Worm (Caenorhabditis elegans): ENCODE data around the gene pmt-2.
A peak's percentile ranks its signal among the peaks of the same experiment; 100 is the strongest.

Gene pmt-2

DNA sequence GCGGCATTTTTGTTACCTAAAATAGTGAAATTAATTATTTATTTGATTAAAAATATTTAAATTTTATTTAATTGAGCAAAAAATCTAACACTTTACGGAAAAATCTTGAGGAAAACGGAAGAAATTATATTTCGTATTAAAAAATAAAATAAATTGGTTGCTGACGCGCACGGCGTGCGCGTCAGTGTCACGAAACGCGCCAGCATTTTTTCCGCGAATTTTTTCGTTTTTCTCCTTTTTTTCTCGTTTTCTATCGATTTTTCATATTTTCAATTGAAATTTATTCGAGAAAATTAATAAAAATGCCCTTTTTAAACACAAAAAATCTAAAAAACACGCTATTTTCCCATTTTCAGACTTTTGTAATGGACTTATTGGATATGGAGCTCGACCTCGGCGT lies 12.6 kb upstream of the pmt-2 start, which contains the start of the genes Y61A9LA.10 and F54D11.4:
Y61A9LA.10 (minus strand) TSS at position 16 of the 400 bp plus-strand sequence.
F54D11.4 (plus strand) TSS at position 350 of the 400 bp plus-strand sequence.
- TF ChIP-seq sea-1 (GFP tag; conservative IDR thresholded peaks at IDR 0.05) (no peak), ceh-36 (tag; optimal IDR thresholded peaks at IDR 0.05) (no peak), hmg-4 (GFP tag; optimal IDR thresholded peaks at IDR 0.05) (no peak), hnd-1 (tag; optimal IDR thresholded peaks at IDR 0.05) (no peak), F13C5.2 (tag; optimal IDR thresholded peaks at IDR 0.05) (peak; percentile 11), flt-1 (GFP tag; IDR thresholded peaks at IDR 0.05) (no peak), pes-1 (GFP tag; IDR thresholded peaks at IDR 0.05) (no peak), tbx-11 (GFP tag; IDR thresholded peaks at IDR 0.05) (no peak)

DNA sequence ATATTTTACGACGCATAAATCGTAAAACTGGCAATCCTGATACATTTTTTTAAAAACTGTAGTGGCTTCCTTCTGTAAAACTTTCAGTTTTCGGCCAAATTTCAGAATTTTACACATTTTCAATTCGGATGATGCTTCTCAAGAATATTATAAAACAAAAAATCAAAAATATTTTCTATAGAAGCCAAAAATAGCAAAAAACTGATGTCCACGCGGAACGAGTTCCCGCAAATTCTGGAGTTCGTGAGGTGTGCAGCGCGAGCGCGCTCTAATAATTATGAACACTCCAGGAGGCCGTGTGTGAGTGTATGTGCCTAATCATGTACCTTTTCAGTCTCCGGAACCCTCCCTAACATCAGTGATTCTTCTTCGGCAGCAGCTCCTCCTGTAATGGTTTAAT lies 11.1 kb upstream of the pmt-2 start, which contains the start of gene sumv-2:
sumv-2 (plus strand) TSS at position 301 of the 400 bp plus-strand sequence.
- TF ChIP-seq hmbx-1 (tag; optimal IDR thresholded peaks at IDR 0.05): no peak
- no peak for TF ChIP-seq tra-4 (tag; optimal IDR thresholded peaks at IDR 0.05)
- TF ChIP-seq ceh-36 (tag; optimal IDR thresholded peaks at IDR 0.05): no peak
- no peak for TF ChIP-seq sea-1 (GFP tag; conservative IDR thresholded peaks at IDR 0.05)
- no peak for TF ChIP-seq hnd-1 (tag; optimal IDR thresholded peaks at IDR 0.05)
- no peak for TF ChIP-seq ets-7 (tag; optimal IDR thresholded peaks at IDR 0.05)
- no peak for TF ChIP-seq scrt-1 (GFP tag; IDR thresholded peaks at IDR 0.05)
- no peak for TF ChIP-seq flt-1 (GFP tag; IDR thresholded peaks at IDR 0.05)
- TF ChIP-seq F13C5.2 (tag; optimal IDR thresholded peaks at IDR 0.05): no peak
- TF ChIP-seq ama-1 (optimal IDR thresholded peaks at IDR 0.05): no peak
- no peak for TF ChIP-seq pes-1 (GFP tag; IDR thresholded peaks at IDR 0.05)
- TF ChIP-seq hmg-4 (GFP tag; optimal IDR thresholded peaks at IDR 0.05): no peak
- no peak for TF ChIP-seq B0310.2 (tag; optimal IDR thresholded peaks at IDR 0.05)
- TF ChIP-seq aly-1 (tag; optimal IDR thresholded peaks at IDR 0.05): no peak
- TF ChIP-seq tbx-37 (GFP tag; conservative IDR thresholded peaks at IDR 0.05): no peak
- TF ChIP-seq ceh-13 (GFP tag; optimal IDR thresholded peaks at IDR 0.05): no peak
- TF ChIP-seq tbx-11 (GFP tag; IDR thresholded peaks at IDR 0.05): no peak

DNA sequence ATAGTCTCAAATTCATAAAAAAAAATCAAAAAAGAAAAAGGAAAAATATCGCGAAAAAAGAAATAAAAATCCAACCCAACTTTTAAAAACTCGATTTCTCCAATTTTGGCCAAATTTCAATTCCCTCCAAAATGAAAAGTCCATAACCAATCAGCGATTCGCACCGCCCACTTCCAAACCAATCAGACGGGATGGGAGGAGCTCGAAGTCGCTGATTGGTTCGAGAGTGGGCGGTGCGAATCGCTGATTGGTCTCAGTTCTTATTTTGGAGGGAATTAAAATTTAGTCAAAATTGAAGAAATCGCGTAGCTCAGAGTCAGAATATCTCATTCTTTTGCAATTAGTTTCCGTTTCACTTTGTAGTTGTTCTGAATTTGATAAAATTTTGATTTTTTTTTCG lies 4.8 kb upstream of the pmt-2 start:
- TF ChIP-seq flt-1 (GFP tag; IDR thresholded peaks at IDR 0.05): no peak
- TF ChIP-seq ceh-36 (tag; optimal IDR thresholded peaks at IDR 0.05): no peak
- no peak for TF ChIP-seq hmg-4 (GFP tag; optimal IDR thresholded peaks at IDR 0.05)
- TF ChIP-seq scrt-1 (GFP tag; IDR thresholded peaks at IDR 0.05): no peak
- TF ChIP-seq aly-1 (tag; optimal IDR thresholded peaks at IDR 0.05): no peak
- no peak for TF ChIP-seq B0310.2 (tag; optimal IDR thresholded peaks at IDR 0.05)
- TF ChIP-seq sea-1 (GFP tag; conservative IDR thresholded peaks at IDR 0.05): no peak
- TF ChIP-seq ets-7 (tag; optimal IDR thresholded peaks at IDR 0.05): no peak
- no peak for TF ChIP-seq pes-1 (GFP tag; IDR thresholded peaks at IDR 0.05)
- TF ChIP-seq tbx-37 (GFP tag; conservative IDR thresholded peaks at IDR 0.05): no peak
- TF ChIP-seq hmbx-1 (tag; optimal IDR thresholded peaks at IDR 0.05): no peak

DNA sequence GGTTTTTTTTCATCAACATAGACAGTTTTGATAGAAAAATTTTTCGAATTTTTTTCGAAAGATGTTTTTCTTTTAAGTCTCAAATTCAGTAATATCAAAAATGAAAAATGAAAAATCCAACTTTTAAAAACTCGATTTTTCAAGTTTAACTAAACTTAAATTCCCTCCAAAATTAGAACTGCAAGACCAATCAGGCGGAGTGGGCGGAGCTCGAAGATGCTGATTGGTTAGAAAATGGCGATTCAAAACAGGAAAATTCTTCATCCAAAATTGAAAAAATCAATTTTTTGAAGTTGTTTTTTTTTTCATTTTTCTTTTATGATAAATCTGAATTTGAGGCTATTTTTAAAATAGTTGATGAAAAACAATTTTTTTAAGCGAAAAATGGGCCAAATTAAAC lies 3.7 kb upstream of the pmt-2 start:
- TF ChIP-seq tbx-37 (GFP tag; conservative IDR thresholded peaks at IDR 0.05) (no peak), flt-1 (GFP tag; IDR thresholded peaks at IDR 0.05) (no peak), tbx-11 (GFP tag; IDR thresholded peaks at IDR 0.05) (no peak), hmg-4 (GFP tag; optimal IDR thresholded peaks at IDR 0.05) (no peak), scrt-1 (GFP tag; IDR thresholded peaks at IDR 0.05) (no peak), B0310.2 (tag; optimal IDR thresholded peaks at IDR 0.05) (no peak), ama-1 (optimal IDR thresholded peaks at IDR 0.05) (no peak), ceh-36 (tag; optimal IDR thresholded peaks at IDR 0.05) (no peak), sea-1 (GFP tag; conservative IDR thresholded peaks at IDR 0.05) (no peak), aly-1 (tag; optimal IDR thresholded peaks at IDR 0.05) (no peak), hmbx-1 (tag; optimal IDR thresholded peaks at IDR 0.05) (no peak), F13C5.2 (tag; optimal IDR thresholded peaks at IDR 0.05) (no peak), tra-4 (tag; optimal IDR thresholded peaks at IDR 0.05) (no peak), ceh-13 (GFP tag; optimal IDR thresholded peaks at IDR 0.05) (no peak), hnd-1 (tag; optimal IDR thresholded peaks at IDR 0.05) (no peak), pes-1 (GFP tag; IDR thresholded peaks at IDR 0.05) (no peak), ets-7 (tag; optimal IDR thresholded peaks at IDR 0.05) (no peak)

DNA sequence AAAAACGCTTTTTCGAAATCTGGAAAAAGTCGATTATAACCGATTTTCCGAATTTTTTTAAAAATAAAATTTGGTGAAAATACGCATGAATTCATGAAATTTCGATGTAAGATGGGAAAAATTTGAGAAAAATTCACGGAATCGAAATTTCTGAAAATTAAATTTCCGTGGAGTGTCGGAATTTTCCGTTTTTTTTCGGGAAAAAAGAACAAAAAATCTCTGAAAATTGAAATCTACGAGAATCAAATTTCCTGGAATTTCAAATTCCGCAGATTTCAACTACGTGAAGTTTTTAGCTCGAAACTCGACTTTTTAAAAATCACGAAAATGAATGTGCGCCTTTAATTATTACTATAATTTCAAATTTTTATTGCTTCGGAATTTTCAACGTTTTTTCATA lies 2.0 kb upstream of the pmt-2 start:
- no peak for TF ChIP-seq ets-7 (tag; optimal IDR thresholded peaks at IDR 0.05)
- no peak for TF ChIP-seq tbx-37 (GFP tag; conservative IDR thresholded peaks at IDR 0.05)
- no peak for TF ChIP-seq hmg-4 (GFP tag; optimal IDR thresholded peaks at IDR 0.05)
- no peak for TF ChIP-seq F13C5.2 (tag; optimal IDR thresholded peaks at IDR 0.05)

DNA sequence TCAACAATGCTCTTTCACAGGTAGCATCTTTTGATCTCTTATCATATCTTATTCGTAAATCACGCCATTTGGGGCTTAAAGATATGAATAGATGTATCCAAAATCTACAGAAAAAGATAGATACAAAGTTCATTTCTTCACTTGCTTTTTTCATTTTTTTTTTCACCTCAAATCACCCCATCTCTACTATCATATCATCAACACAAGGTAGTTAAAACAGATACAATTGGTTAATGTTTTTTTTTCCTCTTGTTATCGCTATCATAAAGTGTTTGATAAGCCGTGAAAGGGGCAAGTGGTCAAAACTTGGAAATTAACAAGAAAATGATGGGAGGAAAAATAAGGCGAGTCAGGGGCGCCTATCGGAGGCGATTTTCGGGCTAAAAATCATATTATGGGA lies 1.9 kb downstream of the pmt-2 start:
- TF ChIP-seq tra-4 (tag; optimal IDR thresholded peaks at IDR 0.05) (no peak), sea-1 (GFP tag; conservative IDR thresholded peaks at IDR 0.05) (no peak), F13C5.2 (tag; optimal IDR thresholded peaks at IDR 0.05) (no peak), hmbx-1 (tag; optimal IDR thresholded peaks at IDR 0.05) (no peak)

DNA sequence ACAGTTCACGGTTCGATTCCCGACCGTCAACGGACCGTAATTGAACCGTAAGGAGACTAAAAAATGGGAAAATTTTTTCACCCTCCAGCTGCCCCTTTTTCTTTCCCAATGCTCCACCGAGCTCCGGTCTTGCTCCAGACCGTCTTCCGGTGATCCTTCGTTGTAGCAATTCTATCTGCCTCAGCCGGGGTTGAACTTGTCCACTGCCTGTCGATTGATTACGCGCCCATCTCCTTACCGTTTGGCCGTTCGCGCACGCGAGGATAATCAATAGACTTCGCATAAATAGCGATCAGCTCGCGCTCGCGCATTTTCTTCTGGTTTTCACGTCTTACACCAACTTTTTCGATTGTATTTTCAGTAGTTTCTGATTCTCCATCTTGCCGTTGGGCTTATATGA lies 4.4 kb downstream of the pmt-2 start:
- TF ChIP-seq scrt-1 (GFP tag; IDR thresholded peaks at IDR 0.05): 0 out of 2 replicates have a peak, but pooled peaks have one; percentile 49

DNA sequence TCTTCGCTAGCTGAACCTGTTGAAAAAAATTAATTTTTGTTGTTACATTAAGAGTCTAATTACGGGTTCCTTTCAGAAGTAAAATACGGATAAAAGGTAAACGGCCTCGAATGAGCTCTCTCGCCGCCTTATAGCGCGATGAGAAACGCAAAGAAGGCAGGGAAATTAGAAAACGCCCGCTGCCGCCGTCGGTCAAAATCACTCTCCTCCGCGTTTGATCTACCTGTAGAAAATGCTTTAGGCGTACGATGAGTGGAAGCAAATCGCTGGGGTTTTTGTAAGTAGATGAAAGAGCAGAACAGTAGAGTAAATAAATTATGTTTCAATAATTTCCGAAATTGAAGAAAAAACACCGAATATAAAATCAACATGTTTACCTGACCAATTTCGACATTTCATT lies 8.8 kb downstream of the pmt-2 start:
- TF ChIP-seq hmg-4 (GFP tag; optimal IDR thresholded peaks at IDR 0.05) (no peak), pes-1 (GFP tag; IDR thresholded peaks at IDR 0.05) (no peak), tra-4 (tag; optimal IDR thresholded peaks at IDR 0.05) (no peak), tbx-11 (GFP tag; IDR thresholded peaks at IDR 0.05) (no peak), sea-1 (GFP tag; conservative IDR thresholded peaks at IDR 0.05) (no peak), flt-1 (GFP tag; IDR thresholded peaks at IDR 0.05) (no peak), scrt-1 (GFP tag; IDR thresholded peaks at IDR 0.05) (no peak)
